Worm (Caenorhabditis elegans) whole organism, L3 larva: ENCODE results near the gene alg-4.
A peak's percentile ranks its signal among the peaks of the same experiment; 100 is the strongest.

Source experiments
- R02D3.7 ChIP-seq: fragments of 150-350 bp; optimal IDR thresholded peaks from 2 replicates; lab custom pipeline; 2014; ENCODE audit warnings: missing biosample characterization, missing genetic modification characterization
- ZK546.5 ChIP-seq: sonication (generic microtip); optimal IDR thresholded peaks from 2 replicates; lab custom pipeline; 2017; ENCODE audit warnings: missing biosample characterization, missing genetic modification characterization
- ceh-16 ChIP-seq: sonication (generic microtip); optimal IDR thresholded peaks from 2 replicates; lab custom pipeline; 2017; ENCODE audit warnings: missing biosample characterization, missing genetic modification characterization
- ceh-28 ChIP-seq: fragments of 150-350 bp; optimal IDR thresholded peaks from 2 replicates; lab custom pipeline; 2014; ENCODE audit warnings: missing biosample characterization, missing genetic modification reagents, missing genetic modification characterization
- ceh-82 ChIP-seq: fragments of 150-350 bp; optimal IDR thresholded peaks from 2 replicates; lab custom pipeline; 2014; ENCODE audit warnings: missing biosample characterization, missing genetic modification characterization
- elt-2 ChIP-seq: sonication (generic microtip); optimal IDR thresholded peaks from 2 replicates; lab custom pipeline; 2016; ENCODE audit warnings: missing genetic modification reagents, mild to moderate bottlenecking, missing genetic modification characterization, missing compliant biosample characterization
- elt-3 ChIP-seq, 3 experiments: fragments of 150-350 bp in 1 of 3; sonication (generic microtip) in 2 of 3; optimal IDR thresholded peaks; 2 replicates in 2 of 3; 4 replicates in 1 of 3; lab custom pipeline; 2014 to 2017; ENCODE audit warnings: missing biosample characterization in 3 of 3, missing genetic modification characterization in 3 of 3
- eor-1 ChIP-seq, 2 experiments: fragments of 150-350 bp; optimal IDR thresholded peaks; 2 replicates each; lab custom pipeline; 2014 to 2018; ENCODE audit warnings: missing biosample characterization in 2 of 2, missing genetic modification characterization in 2 of 2
- fkh-2 ChIP-seq: fragments of 150-350 bp; optimal IDR thresholded peaks from 2 replicates; lab custom pipeline; 2014; ENCODE audit warnings: missing biosample characterization, missing genetic modification reagents, missing genetic modification characterization
- fos-1 ChIP-seq: fragments of 150-350 bp; optimal IDR thresholded peaks from 2 replicates; lab custom pipeline; 2014; ENCODE audit warnings: missing biosample characterization, missing genetic modification characterization
- hmg-11 ChIP-seq: sonication (generic microtip); optimal IDR thresholded peaks from 2 replicates; lab custom pipeline; 2016; ENCODE audit warnings: missing genetic modification characterization, missing compliant biosample characterization
- jun-1 ChIP-seq: fragments of 150-350 bp; optimal IDR thresholded peaks from 2 replicates; lab custom pipeline; 2014; ENCODE audit warnings: missing biosample characterization, missing genetic modification reagents, missing genetic modification characterization
- lin-39 ChIP-seq: fragments of 150-350 bp; optimal IDR thresholded peaks from 2 replicates; lab custom pipeline; 2018; ENCODE audit warnings: missing biosample characterization, missing genetic modification reagents, missing genetic modification characterization
- mdl-1 ChIP-seq: fragments of 150-350 bp; optimal IDR thresholded peaks from 2 replicates; lab custom pipeline; 2014; ENCODE audit warnings: missing biosample characterization, missing genetic modification characterization
- mml-1 ChIP-seq: fragments of 150-350 bp; sonication (generic microtip); optimal IDR thresholded peaks from 3 replicates; lab custom pipeline; 2014; ENCODE audit warnings: missing biosample characterization, missing genetic modification characterization
- nfya-1 ChIP-seq: sonication (generic microtip); optimal IDR thresholded peaks from 2 replicates; lab custom pipeline; 2017; ENCODE audit warnings: missing genetic modification characterization, mild to moderate bottlenecking, missing compliant biosample characterization, antibody characterized with exemption, moderate library complexity; ENCODE audit not compliant: insufficient read depth
- nhr-11 ChIP-seq: fragments of 150-350 bp; optimal IDR thresholded peaks from 2 replicates; lab custom pipeline; 2014; ENCODE audit warnings: missing biosample characterization, missing genetic modification characterization
- nhr-12 ChIP-seq: fragments of 150-350 bp; optimal IDR thresholded peaks from 2 replicates; lab custom pipeline; 2014; ENCODE audit warnings: missing biosample characterization, missing genetic modification characterization
- nhr-23 ChIP-seq: fragments of 150-350 bp; optimal IDR thresholded peaks from 2 replicates; lab custom pipeline; 2014; ENCODE audit warnings: missing biosample characterization, missing genetic modification reagents, missing genetic modification characterization
- nhr-237 ChIP-seq: fragments of 150-350 bp; optimal IDR thresholded peaks from 2 replicates; lab custom pipeline; 2014; ENCODE audit warnings: missing biosample characterization, missing genetic modification characterization
- nhr-25 ChIP-seq: sonication (generic microtip); optimal IDR thresholded peaks from 2 replicates; lab custom pipeline; 2017; ENCODE audit warnings: missing biosample characterization, missing genetic modification characterization
- nhr-28 ChIP-seq: fragments of 150-350 bp; optimal IDR thresholded peaks from 2 replicates; lab custom pipeline; 2014; ENCODE audit warnings: missing biosample characterization, missing genetic modification characterization
- nhr-43 ChIP-seq: sonication (generic microtip); optimal IDR thresholded peaks from 2 replicates; lab custom pipeline; 2016; ENCODE audit warnings: mild to moderate bottlenecking, missing genetic modification characterization, missing compliant biosample characterization; ENCODE audit not compliant: poor library complexity, severe bottlenecking
- nhr-67 ChIP-seq: fragments of 150-350 bp; optimal IDR thresholded peaks from 2 replicates; lab custom pipeline; 2014; ENCODE audit warnings: missing biosample characterization, missing genetic modification characterization
- nhr-76 ChIP-seq: fragments of 150-350 bp; sonication (generic microtip); optimal IDR thresholded peaks from 5 replicates; lab custom pipeline; 2014; ENCODE audit warnings: missing biosample characterization, missing genetic modification characterization
- nhr-77 ChIP-seq: fragments of 150-350 bp; optimal IDR thresholded peaks from 2 replicates; lab custom pipeline; 2014; ENCODE audit warnings: missing biosample characterization, missing genetic modification characterization
- pha-4 ChIP-seq: fragments of 150-350 bp; optimal IDR thresholded peaks from 2 replicates; lab custom pipeline; 2014; ENCODE audit warnings: missing biosample characterization, missing genetic modification reagents, missing genetic modification characterization
- pqm-1 ChIP-seq: fragments of 150-350 bp; optimal IDR thresholded peaks from 2 replicates; lab custom pipeline; 2017; ENCODE audit warnings: missing biosample characterization, missing genetic modification characterization, inconsistent platforms
- sea-2 ChIP-seq: fragments of 150-350 bp; sonication (generic microtip); optimal IDR thresholded peaks from 4 replicates; lab custom pipeline; 2014; ENCODE audit warnings: missing biosample characterization, missing genetic modification reagents, missing genetic modification characterization
- skn-1 ChIP-seq: fragments of 150-350 bp; optimal IDR thresholded peaks from 2 replicates; lab custom pipeline; 2014; ENCODE audit warnings: missing biosample characterization, missing genetic modification characterization
- snpc-4 ChIP-seq: fragments of 150-350 bp; optimal IDR thresholded peaks from 2 replicates; lab custom pipeline; 2014; ENCODE audit warnings: missing biosample characterization, missing genetic modification characterization
- tbx-2 ChIP-seq: sonication (generic microtip); optimal IDR thresholded peaks from 2 replicates; lab custom pipeline; 2016; ENCODE audit warnings: mild to moderate bottlenecking, missing genetic modification characterization, missing compliant biosample characterization
- unc-39 ChIP-seq: sonication (generic microtip); optimal IDR thresholded peaks from 4 replicates; lab custom pipeline; 2017; ENCODE audit warnings: missing biosample characterization, missing genetic modification characterization
- unc-62 ChIP-seq: fragments of 150-350 bp; sonication (generic microtip); optimal IDR thresholded peaks from 4 replicates; lab custom pipeline; 2014; ENCODE audit warnings: missing biosample characterization, missing genetic modification reagents, missing genetic modification characterization
- zag-1 ChIP-seq: fragments of 150-350 bp; optimal IDR thresholded peaks from 2 replicates; lab custom pipeline; 2014; ENCODE audit warnings: missing biosample characterization, missing genetic modification characterization
- ztf-11 ChIP-seq: fragments of 150-350 bp; optimal IDR thresholded peaks from 2 replicates; lab custom pipeline; 2014; ENCODE audit warnings: missing biosample characterization, missing genetic modification characterization
- ztf-4 ChIP-seq: fragments of 150-350 bp; optimal IDR thresholded peaks from 2 replicates; lab custom pipeline; 2014; ENCODE audit warnings: missing biosample characterization, missing genetic modification characterization

Gene alg-4

DNA sequence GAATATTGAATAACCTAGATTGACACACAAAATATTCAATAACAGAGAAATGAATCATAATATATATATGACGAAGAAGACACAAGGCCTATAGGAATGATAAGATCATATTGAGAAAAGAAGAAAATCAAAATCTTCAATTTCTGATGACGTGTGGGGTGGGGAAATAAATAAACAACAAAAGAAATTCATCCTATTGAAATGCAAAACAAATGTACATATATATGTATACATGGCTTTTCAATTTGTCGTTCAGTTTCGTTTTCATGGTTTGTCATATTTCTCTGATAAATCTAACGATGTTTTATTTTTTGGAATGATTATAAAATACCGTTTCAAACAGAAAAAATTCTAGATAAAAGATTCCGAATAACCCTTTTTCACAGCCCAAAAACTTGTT is 35.4 kb upstream of the alg-4 start, which contains the start of gene ttr-3:
Gene ttr-3, minus strand, starts transcription at position 101 of the 400 bp plus-strand sequence.
- no peak for TF ChIP-seq nhr-11 (tag; lab: Kevin White, UChicago)
- TF ChIP-seq ceh-28 (tag; lab: Kevin White, UChicago), result no peak
- TF ChIP-seq pqm-1 (tag; lab: Kevin White, UChicago), result no peak
- no peak for TF ChIP-seq fkh-2 (tag; lab: Kevin White, UChicago)
- TF ChIP-seq unc-39 (tag; lab: Kevin White, UChicago), result no peak
- TF ChIP-seq jun-1 (tag; lab: Kevin White, UChicago), result no peak
- no peak for TF ChIP-seq nhr-25 (tag; lab: Kevin White, UChicago)
- TF ChIP-seq nhr-76 (tag; lab: Kevin White, UChicago), result no peak
- no peak for TF ChIP-seq hmg-11
- TF ChIP-seq mml-1 (tag; lab: Kevin White, UChicago), result no peak
- no peak for TF ChIP-seq ZK546.5 (tag; lab: Kevin White, UChicago)
- TF ChIP-seq zag-1 (tag; lab: Kevin White, UChicago), result no peak
- TF ChIP-seq ztf-4 (tag; lab: Kevin White, UChicago), result no peak
- TF ChIP-seq nhr-23 (tag; lab: Kevin White, UChicago), result no peak
- no peak for TF ChIP-seq elt-3 (tag; optimal IDR thresholded peaks at IDR 0.05; lab: Kevin White, UChicago)
- no peak for TF ChIP-seq mdl-1

DNA sequence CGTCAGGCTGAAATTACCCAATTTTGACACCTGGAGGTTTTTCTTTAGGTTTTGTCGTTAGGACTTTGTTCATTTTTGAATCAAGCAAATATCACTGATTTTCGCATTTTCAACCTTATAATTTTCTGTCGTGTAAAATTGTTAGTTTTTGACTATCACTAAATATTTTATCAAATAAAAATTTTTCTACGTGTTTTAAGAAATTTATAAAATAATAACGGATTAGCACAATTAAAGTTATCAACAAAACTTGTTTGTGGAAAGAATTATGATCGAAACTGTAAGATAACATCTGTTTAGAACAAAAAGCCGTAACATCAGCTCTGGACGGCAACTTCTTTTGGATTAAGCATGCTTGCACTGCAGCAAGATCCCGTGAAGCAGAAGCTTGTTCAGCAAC is 31.6 kb upstream of the alg-4 start, which contains the start of gene cbp-2:
Gene cbp-2, plus strand, starts transcription at position 301 of the 400 bp plus-strand sequence.
- TF ChIP-seq eor-1 (tag; optimal IDR thresholded peaks at IDR 0.05; lab: Kevin White, UChicago) (no peak), sea-2 (GFP tag; lab: Kevin White, UChicago) (no peak), R02D3.7 (tag; lab: Kevin White, UChicago) (no peak), nhr-67 (tag; lab: Kevin White, UChicago) (no peak)

DNA sequence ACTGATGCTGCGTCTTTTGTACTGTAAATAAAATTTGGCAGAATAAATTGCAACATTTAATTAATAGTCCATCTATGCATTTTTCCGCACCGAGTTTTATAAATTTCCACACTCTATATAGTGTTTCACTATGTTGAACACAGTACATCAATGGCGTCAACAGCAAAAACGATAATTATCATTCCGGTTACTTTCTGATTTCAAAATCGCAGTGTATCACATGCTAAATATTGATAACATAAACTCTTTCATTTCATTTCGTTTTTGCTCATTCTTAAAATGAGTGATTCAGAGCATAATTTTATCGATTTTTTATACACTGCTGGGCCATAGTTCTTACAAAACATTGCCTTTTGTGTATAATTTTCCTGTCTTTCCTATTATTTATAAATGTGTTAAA is 31.1 kb upstream of the alg-4 start:
- TF ChIP-seq nhr-237 (tag; lab: Kevin White, UChicago) (no peak), pqm-1 (tag; lab: Kevin White, UChicago) (peak; percentile 71), ceh-16 (tag; lab: Kevin White, UChicago) (no peak), fkh-2 (tag; lab: Kevin White, UChicago) (no peak), nfya-1 (tag; lab: Kevin White, UChicago) (no peak), R02D3.7 (tag; lab: Kevin White, UChicago) (no peak), mml-1 (tag; lab: Kevin White, UChicago) (no peak), sea-2 (GFP tag; lab: Kevin White, UChicago) (no peak), nhr-67 (tag; lab: Kevin White, UChicago) (no peak), nhr-12 (tag; lab: Kevin White, UChicago) (no peak), elt-2 (tag; lab: Kevin White, UChicago) (peak; percentile 71), ceh-28 (tag; lab: Kevin White, UChicago) (peak; percentile 2), pha-4 (peak; percentile 43), lin-39 (tag; lab: Kevin White, UChicago) (no peak), nhr-11 (tag; lab: Kevin White, UChicago) (no peak), ceh-82 (tag; lab: Kevin White, UChicago) (no peak), eor-1 (tag; optimal IDR thresholded peaks at IDR 0.05; lab: Kevin White, UChicago) (no peak), snpc-4 (tag; lab: Kevin White, UChicago) (no peak), unc-39 (tag; lab: Kevin White, UChicago) (no peak), nhr-28 (tag; lab: Kevin White, UChicago) (no peak), nhr-76 (tag; lab: Kevin White, UChicago) (no peak), nhr-77 (tag; lab: Kevin White, UChicago) (no peak), nhr-43 (tag; lab: Kevin White, UChicago) (no peak)

DNA sequence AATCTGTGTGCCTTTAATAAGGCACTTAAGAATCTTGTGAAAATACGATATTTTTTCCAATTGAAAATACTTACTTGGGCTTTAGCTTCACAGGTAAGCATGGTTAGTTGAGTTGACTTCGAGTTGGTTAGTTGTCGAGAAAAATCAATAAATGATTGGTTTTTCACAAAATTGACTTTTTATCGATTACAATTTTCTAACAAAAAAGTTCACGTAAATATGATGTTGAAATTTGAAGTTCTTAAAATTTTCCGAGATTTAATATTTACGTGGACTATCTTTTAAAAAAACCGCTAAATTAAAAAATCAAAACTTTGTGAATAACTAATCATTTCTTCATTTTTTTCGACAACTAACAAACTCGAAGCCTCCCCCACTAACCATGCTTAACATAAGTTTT is 29.5 kb upstream of the alg-4 start, which contains the start of gene F40F12.3:
Gene F40F12.3, minus strand, starts transcription at position 101 of the 400 bp plus-strand sequence.
- no peak for TF ChIP-seq elt-2 (tag; lab: Kevin White, UChicago)
- no peak for TF ChIP-seq unc-39 (tag; lab: Kevin White, UChicago)
- no peak for TF ChIP-seq snpc-4 (tag; lab: Kevin White, UChicago)
- TF ChIP-seq tbx-2 (tag; lab: Kevin White, UChicago), result no peak
- TF ChIP-seq nhr-76 (tag; lab: Kevin White, UChicago), result no peak
- no peak for TF ChIP-seq fkh-2 (tag; lab: Kevin White, UChicago)
- TF ChIP-seq nhr-12 (tag; lab: Kevin White, UChicago), result no peak
- no peak for TF ChIP-seq sea-2 (GFP tag; lab: Kevin White, UChicago)
- TF ChIP-seq nhr-77 (tag; lab: Kevin White, UChicago), result no peak
- no peak for TF ChIP-seq nhr-237 (tag; lab: Kevin White, UChicago)
- no peak for TF ChIP-seq ZK546.5 (tag; lab: Kevin White, UChicago)
- no peak for TF ChIP-seq ztf-11 (tag; lab: Kevin White, UChicago)
- no peak for TF ChIP-seq unc-62 (GFP tag; lab: Kevin White, UChicago)
- no peak for TF ChIP-seq mdl-1
- no peak for TF ChIP-seq fos-1 (tag; lab: Kevin White, UChicago)
- no peak for TF ChIP-seq ztf-4 (tag; lab: Kevin White, UChicago)
- no peak for TF ChIP-seq ceh-16 (tag; lab: Kevin White, UChicago)
- no peak for TF ChIP-seq ceh-28 (tag; lab: Kevin White, UChicago)
- no peak for TF ChIP-seq ceh-82 (tag; lab: Kevin White, UChicago)
- no peak for TF ChIP-seq skn-1 (tag; lab: Kevin White, UChicago)
